Worm (Caenorhabditis elegans) whole organism, mixed stage, embryonic: Measurements from ENCODE around the gene ark-1.

Experiments
- bed-3 ChIP-seq: fragments of 200-800 bp; sonication (Bioruptor generic); optimal IDR thresholded peaks from 3 replicates; lab custom pipeline; 2018; ENCODE audit warnings: mild to moderate bottlenecking, missing genetic modification characterization, moderate library complexity, missing compliant biosample characterization
- blmp-1 ChIP-seq: fragments of 150-350 bp; optimal IDR thresholded peaks from 2 replicates; lab custom pipeline; 2014; ENCODE audit warnings: missing biosample characterization, missing genetic modification characterization
- ceh-43 ChIP-seq: fragments of 200-800 bp; sonication (Bioruptor generic); optimal IDR thresholded peaks from 2 replicates; lab custom pipeline; 2018; ENCODE audit warnings: mild to moderate bottlenecking, missing genetic modification characterization, moderate library complexity, missing compliant biosample characterization
- ceh-83 ChIP-seq: fragments of 200-800 bp; sonication (Bioruptor generic); optimal IDR thresholded peaks from 2 replicates; lab custom pipeline; 2018; ENCODE audit warnings: mild to moderate bottlenecking, missing genetic modification characterization, missing compliant biosample characterization
- ces-1 ChIP-seq: fragments of 150-350 bp; optimal IDR thresholded peaks from 2 replicates; lab custom pipeline; 2014; ENCODE audit warnings: missing biosample characterization, missing genetic modification reagents, missing genetic modification characterization
- cnd-1 ChIP-seq: fragments of 200-800 bp; sonication (Bioruptor generic); optimal IDR thresholded peaks from 2 replicates; lab custom pipeline; 2018; ENCODE audit warnings: mild to moderate bottlenecking, missing genetic modification characterization, missing compliant biosample characterization
- drap-1 ChIP-seq: fragments of 200-800 bp; sonication (Bioruptor generic); optimal IDR thresholded peaks from 3 replicates; lab custom pipeline; 2018; ENCODE audit warnings: mild to moderate bottlenecking, missing genetic modification characterization, missing compliant biosample characterization
- elt-1 ChIP-seq: sonication (generic microtip); optimal IDR thresholded peaks from 2 replicates; lab custom pipeline; 2017; ENCODE audit warnings: missing genetic modification characterization, mild to moderate bottlenecking, missing compliant biosample characterization, antibody characterized with exemption, moderate library complexity, borderline replicate concordance; ENCODE audit not compliant: insufficient read depth
- elt-3 ChIP-seq: fragments of 150-350 bp; optimal IDR thresholded peaks from 2 replicates; lab custom pipeline; 2014; ENCODE audit warnings: missing biosample characterization, missing genetic modification characterization
- flh-1 ChIP-seq: fragments of 200-800 bp; sonication (Bioruptor generic); optimal IDR thresholded peaks from 2 replicates; lab custom pipeline; 2018; ENCODE audit warnings: mild to moderate bottlenecking, missing genetic modification characterization, moderate library complexity, missing compliant biosample characterization
- ham-2 ChIP-seq: fragments of 200-800 bp; sonication (Bioruptor generic); optimal IDR thresholded peaks from 2 replicates; lab custom pipeline; 2018; ENCODE audit warnings: mild to moderate bottlenecking, missing genetic modification characterization, missing compliant biosample characterization
- hlh-1 ChIP-seq: fragments of 150-350 bp; optimal IDR thresholded peaks from 2 replicates; lab custom pipeline; 2014; ENCODE audit warnings: missing biosample characterization, missing genetic modification reagents, missing genetic modification characterization
- lin-13 ChIP-seq: fragments of 150-350 bp; optimal IDR thresholded peaks from 2 replicates; lab custom pipeline; 2014; ENCODE audit warnings: missing biosample characterization, missing genetic modification characterization
- lin-32 ChIP-seq: fragments of 200-800 bp; sonication (Bioruptor generic); optimal IDR thresholded peaks from 2 replicates; lab custom pipeline; 2018; ENCODE audit warnings: mild to moderate bottlenecking, missing genetic modification characterization, missing compliant biosample characterization
- lsy-2 ChIP-seq: fragments of 150-350 bp; optimal IDR thresholded peaks from 2 replicates; lab custom pipeline; 2014; ENCODE audit warnings: missing biosample characterization, missing genetic modification characterization
- mls-2 ChIP-seq: sonication (generic microtip); optimal IDR thresholded peaks from 2 replicates; lab custom pipeline; 2016; ENCODE audit warnings: mild to moderate bottlenecking, missing genetic modification characterization, moderate library complexity, missing compliant biosample characterization
- nhr-12 ChIP-seq: fragments of 150-350 bp; optimal IDR thresholded peaks from 2 replicates; lab custom pipeline; 2014; ENCODE audit warnings: missing biosample characterization, missing genetic modification characterization
- nhr-2 ChIP-seq: fragments of 150-350 bp; optimal IDR thresholded peaks from 2 replicates; lab custom pipeline; 2014; ENCODE audit warnings: missing biosample characterization, missing genetic modification characterization
- nhr-237 ChIP-seq: fragments of 150-350 bp; optimal IDR thresholded peaks from 2 replicates; lab custom pipeline; 2014; ENCODE audit warnings: missing biosample characterization, missing genetic modification characterization
- nhr-28 ChIP-seq: fragments of 150-350 bp; optimal IDR thresholded peaks from 2 replicates; lab custom pipeline; 2014; ENCODE audit warnings: missing biosample characterization, missing genetic modification characterization
- nhr-76 ChIP-seq: sonication (generic microtip); optimal IDR thresholded peaks from 2 replicates; lab custom pipeline; 2017; ENCODE audit warnings: missing biosample characterization, missing genetic modification characterization
- pha-4 ChIP-seq: fragments of 150-350 bp; optimal IDR thresholded peaks from 2 replicates; lab custom pipeline; 2018; ENCODE audit warnings: missing biosample characterization, missing genetic modification reagents, missing genetic modification characterization
- sptf-1 ChIP-seq: sonication (generic microtip); optimal IDR thresholded peaks from 2 replicates; lab custom pipeline; 2017; ENCODE audit warnings: mild to moderate bottlenecking, missing genetic modification characterization, moderate library complexity, missing compliant biosample characterization
- unc-120 ChIP-seq: sonication (generic microtip); optimal IDR thresholded peaks from 2 replicates; lab custom pipeline; 2017; ENCODE audit warnings: missing genetic modification characterization, missing compliant biosample characterization; ENCODE audit not compliant: poor library complexity, severe bottlenecking
- unc-39 ChIP-seq: fragments of 150-350 bp; optimal IDR thresholded peaks from 2 replicates; lab custom pipeline; 2014; ENCODE audit warnings: missing biosample characterization, missing genetic modification characterization
- ztf-11 ChIP-seq: fragments of 150-350 bp; optimal IDR thresholded peaks from 2 replicates; lab custom pipeline; 2014; ENCODE audit warnings: missing biosample characterization, missing genetic modification characterization

The ark-1 gene

ce11 chrIV:12585966-12586365 lies 44.9 kb downstream of the ark-1 start, which contains the start of gene K08E7.8:
TSS of gene K08E7.8 (minus strand) at chrIV:12586066.
- TF ChIP-seq nhr-237 (tag; lab: Kevin White, UChicago) (no peak), elt-3 (tag; lab: Kevin White, UChicago) (no peak), bed-3 (GFP tag; lab: Kevin White, UChicago) (no peak), ceh-83 (GFP tag; lab: Kevin White, UChicago) (no peak), lin-32 (GFP tag; lab: Kevin White, UChicago) (no peak)

- TF ChIP-seq ces-1 (GFP tag; lab: Kevin White, UChicago) (peak; percentile 54), sptf-1 (peak; percentile 6), elt-1 (tag; lab: Kevin White, UChicago) (no peak)
- TF ChIP-seq, all 35 proteins: peak for 2
Measured at ce11 chrIV:12584146-12584545, 46.7 kb downstream of the ark-1 start.

- no peak for TF ChIP-seq bed-3 (GFP tag; lab: Kevin White, UChicago)
- no peak for TF ChIP-seq sptf-1
- peak; percentile 46 for TF ChIP-seq ces-1 (GFP tag; lab: Kevin White, UChicago)
Measured at ce11 chrIV:12583181-12583580, 47.6 kb downstream of the ark-1 start.

- TF ChIP-seq cnd-1 (tag; lab: Kevin White, UChicago) (no peak), bed-3 (GFP tag; lab: Kevin White, UChicago) (no peak), ztf-11 (tag; lab: Kevin White, UChicago) (no peak), ceh-43 (no peak), unc-120 (tag; lab: Kevin White, UChicago) (no peak), lin-13 (tag; lab: Kevin White, UChicago) (no peak), nhr-12 (tag; lab: Kevin White, UChicago) (no peak), hlh-1 (tag; lab: Kevin White, UChicago) (no peak), drap-1 (GFP tag; lab: Kevin White, UChicago) (no peak), nhr-76 (tag; lab: Kevin White, UChicago) (no peak), elt-3 (tag; lab: Kevin White, UChicago) (no peak), mls-2 (no peak), flh-1 (GFP tag; lab: Kevin White, UChicago) (no peak), unc-39 (no peak), ces-1 (GFP tag; lab: Kevin White, UChicago) (no peak), sptf-1 (no peak), lsy-2 (tag; lab: Kevin White, UChicago) (no peak), nhr-2 (tag; lab: Kevin White, UChicago) (no peak)
Measured at ce11 chrIV:12581046-12581445, 49.8 kb downstream of the ark-1 start, which contains the start of gene K08E7.6. TSS of gene K08E7.6 (minus strand) at chrIV:12581146.

ce11 chrIV:12574265-12574664 lies 56.6 kb downstream of the ark-1 start:
- TF ChIP-seq unc-120 (tag; lab: Kevin White, UChicago) (no peak), drap-1 (GFP tag; lab: Kevin White, UChicago) (no peak), pha-4 (no peak), unc-39 (no peak), ztf-11 (tag; lab: Kevin White, UChicago) (no peak), blmp-1 (tag; lab: Kevin White, UChicago) (no peak), sptf-1 (no peak), mls-2 (no peak)
- TF ChIP-seq, all 35 proteins: peak for 0

ce11 chrIV:12573068-12573467 lies 57.8 kb downstream of the ark-1 start, which contains the start of gene K08E7.5:
TSS of gene K08E7.5 (plus strand) at chrIV:12573368.
- TF ChIP-seq nhr-28 (no peak), nhr-12 (tag; lab: Kevin White, UChicago) (no peak), lin-32 (GFP tag; lab: Kevin White, UChicago) (no peak), lsy-2 (tag; lab: Kevin White, UChicago) (no peak), elt-3 (tag; lab: Kevin White, UChicago) (no peak), nhr-76 (tag; lab: Kevin White, UChicago) (no peak), blmp-1 (tag; lab: Kevin White, UChicago) (no peak), ham-2 (GFP tag; lab: Kevin White, UChicago) (no peak), bed-3 (GFP tag; lab: Kevin White, UChicago) (no peak)
- TF ChIP-seq, all 35 proteins: peak for 0
